Worm (Caenorhabditis elegans): Measurements from ENCODE around the gene C09G5.7.

C09G5.7 gene

DNA sequence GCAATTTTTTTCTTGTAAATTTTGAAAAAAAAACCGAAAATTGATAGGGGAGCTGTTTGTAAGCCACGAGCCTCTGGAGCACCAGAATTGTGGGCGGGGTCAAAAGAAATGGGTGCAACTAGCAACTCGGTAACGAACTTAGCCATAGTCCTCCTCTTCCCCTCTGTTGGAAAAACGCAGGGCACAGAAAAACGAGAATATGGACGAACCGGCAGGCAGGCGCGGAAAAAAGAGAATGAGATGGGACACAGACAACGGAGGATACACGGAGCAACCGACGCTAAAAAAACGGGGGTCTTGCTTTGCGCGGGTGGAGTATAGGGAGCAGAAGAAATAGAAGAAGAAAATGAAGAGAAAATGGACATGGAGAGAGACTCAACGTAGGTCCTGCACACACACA, 47.0 kb downstream of the C09G5.7 start:
- TF ChIP-seq him-1 (tag; optimal IDR thresholded peaks at IDR 0.05) = peak; percentile 65
- no peak for TF ChIP-seq dao-5 (tag; optimal IDR thresholded peaks at IDR 0.05)
- TF ChIP-seq W03F9.2 (tag; optimal IDR thresholded peaks at IDR 0.05) = no peak

DNA sequence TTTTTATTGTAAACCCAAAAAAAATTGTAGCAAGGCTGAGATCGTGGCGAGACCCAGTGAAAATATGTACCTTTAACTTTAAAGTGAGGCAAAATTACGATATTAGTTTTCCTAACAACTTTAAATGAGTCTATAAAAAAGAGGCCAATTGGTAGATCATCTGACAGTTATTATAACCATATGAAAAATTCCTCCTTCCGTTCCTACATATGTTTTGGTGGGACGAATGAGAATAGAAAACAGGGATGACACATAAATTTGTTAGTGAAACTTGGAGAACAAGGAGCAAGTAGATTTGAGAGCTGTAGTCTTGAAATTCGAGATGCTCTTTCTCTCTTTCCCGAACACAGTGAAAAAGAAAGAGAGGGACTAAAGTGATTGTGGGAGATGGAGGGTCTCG, 50.6 kb downstream of the C09G5.7 start:
- TF ChIP-seq W03F9.2 (tag; optimal IDR thresholded peaks at IDR 0.05) (no peak), dao-5 (tag; optimal IDR thresholded peaks at IDR 0.05) (no peak), him-1 (tag; optimal IDR thresholded peaks at IDR 0.05) (no peak)

All from whole organism, L4/young adult.